Fruit fly (Drosophila melanogaster) whole organism, wandering third instar larva: ENCODE results near the gene CG7275.

ENCODE experiments used
- CG32264 ChIP-seq: fragments of 200-800 bp; sonication (Bioruptor generic); optimal IDR thresholded peaks from 2 replicates; lab custom pipeline; 2016; ENCODE audit warnings: missing biosample characterization, missing genetic modification characterization
- Dfd ChIP-seq: fragments of >200 bp; optimal IDR thresholded peaks from 2 replicates; lab custom pipeline; 2017; ENCODE audit warnings: missing biosample characterization, missing genetic modification characterization
- OdsH ChIP-seq: fragments of 200-800 bp; sonication (Bioruptor generic); optimal IDR thresholded peaks from 2 replicates; lab custom pipeline; 2016; ENCODE audit warnings: missing biosample characterization, mild to moderate bottlenecking, missing genetic modification characterization
- psq ChIP-seq: fragments of 200-800 bp; sonication (Bioruptor generic); optimal IDR thresholded peaks from 3 replicates; lab custom pipeline; 2017; ENCODE audit warnings: missing biosample characterization, mild to moderate bottlenecking, missing genetic modification characterization, moderate library complexity
- tai ChIP-seq: sonication (Bioruptor generic); optimal IDR thresholded peaks from 2 replicates; lab custom pipeline; 2016; ENCODE audit warnings: missing biosample characterization, missing genetic modification characterization

dm6 chr3L:15506174-15506926, 7.6 kb downstream of the CG7275 start:
- TF ChIP-seq CG32264 (GFP tag; lab: Kevin White, UChicago) = no peak
- no peak for TF ChIP-seq psq (GFP tag; lab: Kevin White, UChicago)
- TF ChIP-seq OdsH (GFP tag; lab: Kevin White, UChicago) = no peak
- no peak for TF ChIP-seq Dfd (GFP tag; lab: Kevin White, UChicago)
- no peak for TF ChIP-seq tai
